Fruit fly (Drosophila melanogaster) whole organism, pupa: Measurements from ENCODE around the gene spas.

Experiments
- CG12605 ChIP-seq: fragments of 200-800 bp; sonication (Bioruptor generic); IDR thresholded peaks from 2 replicates; pipeline ENCODE4 v1.3.6; 2022; ENCODE audit warnings: missing biosample characterization, missing genetic modification characterization
- CG4496 ChIP-seq: fragments of 200-800 bp; sonication (Bioruptor generic); IDR thresholded peaks from 3 replicates; pipeline ENCODE4 v1.3.6; 2022; ENCODE audit warnings: missing biosample characterization, missing genetic modification characterization
- CG8301 ChIP-seq: fragments of 200-800 bp; sonication (Bioruptor generic); optimal IDR thresholded peaks from 2 replicates; lab custom pipeline; 2018; ENCODE audit warnings: missing biosample characterization, mild to moderate bottlenecking, missing genetic modification characterization
- CG9948 ChIP-seq: fragments of 200-800 bp; sonication (Bioruptor generic); optimal IDR thresholded peaks from 2 replicates; lab custom pipeline; 2018; ENCODE audit warnings: missing biosample characterization, mild to moderate bottlenecking, missing genetic modification characterization, moderate library complexity
- D1 ChIP-seq: fragments of 200-800 bp; sonication (Bioruptor generic); optimal IDR thresholded peaks from 2 replicates; lab custom pipeline; 2018; ENCODE audit warnings: missing biosample characterization, mild to moderate bottlenecking, missing genetic modification characterization, moderate library complexity
- EcR ChIP-seq: fragments of 200-800 bp; sonication (Bioruptor generic); optimal IDR thresholded peaks from 3 replicates; lab custom pipeline; 2019; ENCODE audit warnings: missing biosample characterization, missing genetic modification characterization, mild to moderate bottlenecking, moderate library complexity, missing genetic modification reagents
- Pif1A ChIP-seq: fragments of 200-800 bp; sonication (Bioruptor generic); optimal IDR thresholded peaks from 3 replicates; lab custom pipeline; 2016; ENCODE audit warnings: missing biosample characterization, missing genetic modification characterization
- Snoo ChIP-seq: fragments of 200-800 bp; sonication (Bioruptor generic); optimal IDR thresholded peaks from 3 replicates; lab custom pipeline; 2017; ENCODE audit warnings: missing biosample characterization, mild to moderate bottlenecking, missing genetic modification characterization, inconsistent platforms
- fd96Ca ChIP-seq: fragments of 200-800 bp; sonication (Bioruptor generic); IDR thresholded peaks from 3 replicates; pipeline ENCODE4 v1.3.6; 2022; ENCODE audit warnings: missing biosample characterization, missing genetic modification characterization
- rn ChIP-seq: fragments of 200-800 bp; sonication (Bioruptor generic); IDR thresholded peaks from 2 replicates; pipeline ENCODE4 v1.3.6; 2022; ENCODE audit warnings: missing biosample characterization, missing genetic modification characterization

DNA sequence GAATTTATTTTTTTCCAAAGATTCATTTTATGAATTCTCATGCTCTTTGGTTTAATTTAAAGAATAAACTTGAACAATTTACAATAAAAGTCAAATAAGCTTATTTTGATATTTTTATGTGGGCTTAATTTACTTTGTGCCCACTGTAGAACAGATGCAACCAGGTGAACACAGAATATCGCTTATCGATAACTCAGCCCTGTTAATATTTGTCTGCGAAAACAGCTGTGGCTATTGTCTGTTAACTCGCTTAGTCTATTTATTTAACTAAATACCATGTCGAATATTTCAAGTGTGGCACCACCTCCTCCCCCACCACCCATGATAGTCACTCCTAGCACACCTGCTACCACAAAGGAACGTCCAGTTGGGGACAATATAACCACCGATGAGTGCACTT lies 42.6 kb upstream of the spas start, which contains the start of gene CG33108:
- TF ChIP-seq CG9948 (tag; lab: Kevin White, UChicago) (no peak), Pif1A (GFP tag; lab: Kevin White, UChicago) (no peak), fd96Ca (GFP tag; lab: Robert Waterston, UW) (no peak), EcR (no peak), CG12605 (GFP tag; lab: Robert Waterston, UW) (no peak), D1 (tag; lab: Kevin White, UChicago) (no peak), CG8301 (tag; lab: Kevin White, UChicago) (no peak), rn (GFP tag; lab: Robert Waterston, UW) (no peak), Snoo (tag; lab: Kevin White, UChicago) (no peak), CG4496 (GFP tag; lab: Robert Waterston, UW) (no peak)
